Worm (Caenorhabditis elegans): ENCODE measurements around the gene scl-17.

scl-17 gene

DNA sequence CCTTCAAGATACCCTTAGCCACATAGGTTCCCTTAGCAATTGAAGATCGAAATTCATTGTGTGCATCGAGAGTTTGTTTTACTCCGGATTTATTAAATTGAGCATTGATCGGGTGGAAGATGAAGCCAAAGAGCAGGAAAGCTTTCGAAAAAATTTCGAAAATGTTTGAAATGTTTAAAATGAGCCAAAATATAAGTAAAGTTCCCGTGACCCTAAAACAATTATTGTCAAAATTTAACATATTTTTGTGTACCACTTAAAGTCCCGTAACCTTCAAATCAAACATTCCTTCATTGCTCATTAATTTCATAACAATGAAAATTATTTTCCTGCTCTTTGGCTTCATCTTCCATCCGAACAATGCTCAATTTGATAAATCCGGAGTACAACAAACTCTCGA is at the start of gene scl-17:
TSS of gene scl-17 (plus strand) at position 301 of the 400 bp plus-strand sequence.
- TF ChIP-seq W03F9.2 (tag; optimal IDR thresholded peaks at IDR 0.05) (no peak), him-1 (tag; optimal IDR thresholded peaks at IDR 0.05) (no peak), dao-5 (tag; optimal IDR thresholded peaks at IDR 0.05) (no peak)

DNA sequence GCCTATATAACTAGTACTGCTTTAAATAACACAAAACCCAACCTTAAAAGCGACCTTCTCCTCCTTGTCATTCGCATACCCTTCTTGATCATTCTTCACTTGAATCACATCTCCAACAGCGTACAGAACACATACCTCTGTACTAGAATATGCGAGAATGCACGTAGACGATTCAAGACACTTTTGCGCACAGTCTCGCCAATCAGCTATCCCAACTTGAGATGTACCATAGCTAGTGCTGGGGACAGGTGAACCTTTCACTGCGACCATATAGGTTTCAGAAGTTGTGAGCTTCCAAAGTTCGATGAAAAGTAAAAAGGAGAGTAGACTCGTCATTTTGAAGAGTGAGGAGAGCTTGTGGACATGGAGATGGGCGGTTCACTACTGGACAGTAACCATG is 47.3 kb upstream of the scl-17 start, which contains the start of gene F54D12.8:
TSS of gene F54D12.8 (minus strand) at position 336 of the 400 bp plus-strand sequence.
- TF ChIP-seq W03F9.2 (tag; optimal IDR thresholded peaks at IDR 0.05) (no peak), dao-5 (tag; optimal IDR thresholded peaks at IDR 0.05) (no peak), him-1 (tag; optimal IDR thresholded peaks at IDR 0.05) (no peak)

DNA sequence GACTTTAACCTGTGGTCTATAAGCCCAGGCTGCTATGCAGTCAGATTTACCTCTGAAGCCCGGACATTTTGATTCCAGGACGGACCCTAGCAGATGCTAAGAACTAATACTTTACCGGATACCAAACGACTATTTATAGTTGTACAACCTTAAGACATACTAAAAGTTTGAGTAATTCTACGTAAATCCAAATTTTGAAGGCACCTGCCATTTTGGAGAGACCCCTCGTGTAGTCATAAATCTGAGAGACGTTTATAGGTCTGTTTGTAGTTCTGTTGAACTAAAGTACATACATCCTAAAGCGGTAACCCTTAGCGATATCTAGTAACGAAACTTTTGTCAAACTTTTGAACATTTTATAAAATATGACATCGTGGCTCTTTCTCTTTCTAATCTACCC is 46.6 kb upstream of the scl-17 start, which contains the start of gene F54D12.2:
TSS of gene F54D12.2 (plus strand) at position 301 of the 400 bp plus-strand sequence.
- no peak for TF ChIP-seq dao-5 (tag; optimal IDR thresholded peaks at IDR 0.05)
- no peak for TF ChIP-seq W03F9.2 (tag; optimal IDR thresholded peaks at IDR 0.05)
- no peak for TF ChIP-seq him-1 (tag; optimal IDR thresholded peaks at IDR 0.05)

DNA sequence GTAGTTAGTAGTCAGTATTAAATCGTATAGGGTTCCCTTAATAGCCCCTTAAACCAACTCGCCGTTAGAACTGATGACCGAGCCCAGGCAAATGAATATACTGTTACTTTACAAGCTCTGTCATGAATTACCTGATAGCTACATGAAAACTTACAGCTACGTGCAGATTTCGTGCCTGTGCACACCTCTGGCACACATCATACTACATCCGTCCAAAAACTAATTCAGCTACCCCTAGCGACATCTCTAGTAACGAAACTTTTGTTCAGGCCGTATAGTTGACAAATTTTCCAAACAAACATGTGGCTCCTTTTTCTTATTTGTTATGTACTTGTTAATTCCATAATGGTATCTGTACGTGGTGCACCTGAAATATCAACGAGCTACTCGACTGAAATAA is 44.9 kb upstream of the scl-17 start, which contains the start of gene F54D12.1:
TSS of gene F54D12.1 (plus strand) at position 301 of the 400 bp plus-strand sequence.
- TF ChIP-seq W03F9.2 (tag; optimal IDR thresholded peaks at IDR 0.05) = no peak
- TF ChIP-seq dao-5 (tag; optimal IDR thresholded peaks at IDR 0.05) = no peak
- no peak for TF ChIP-seq him-1 (tag; optimal IDR thresholded peaks at IDR 0.05)

DNA sequence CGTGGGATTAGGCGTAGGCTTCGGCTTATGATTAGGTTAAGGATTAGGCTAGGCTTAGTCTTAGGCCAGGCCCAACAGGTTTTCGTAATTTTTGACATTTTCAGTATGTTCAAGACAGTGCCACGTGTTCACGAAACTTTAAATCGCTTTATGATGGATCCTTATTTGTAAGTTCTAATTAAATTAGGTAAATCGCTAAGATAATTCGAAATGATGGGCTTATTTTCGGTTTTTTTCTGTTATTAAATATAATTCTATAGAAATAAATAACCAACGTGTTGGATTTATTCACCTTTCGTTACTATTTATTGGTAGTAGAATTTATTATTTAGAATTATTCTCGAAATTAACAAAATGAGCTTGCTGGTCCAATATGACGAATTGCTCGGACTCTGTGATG is 43.5 kb upstream of the scl-17 start, which contains the start of gene Y51H7C.8:
TSS of gene Y51H7C.8 (plus strand) at position 301 of the 400 bp plus-strand sequence.
- TF ChIP-seq W03F9.2 (tag; optimal IDR thresholded peaks at IDR 0.05) (no peak), him-1 (tag; optimal IDR thresholded peaks at IDR 0.05) (no peak), dao-5 (tag; optimal IDR thresholded peaks at IDR 0.05) (no peak)

DNA sequence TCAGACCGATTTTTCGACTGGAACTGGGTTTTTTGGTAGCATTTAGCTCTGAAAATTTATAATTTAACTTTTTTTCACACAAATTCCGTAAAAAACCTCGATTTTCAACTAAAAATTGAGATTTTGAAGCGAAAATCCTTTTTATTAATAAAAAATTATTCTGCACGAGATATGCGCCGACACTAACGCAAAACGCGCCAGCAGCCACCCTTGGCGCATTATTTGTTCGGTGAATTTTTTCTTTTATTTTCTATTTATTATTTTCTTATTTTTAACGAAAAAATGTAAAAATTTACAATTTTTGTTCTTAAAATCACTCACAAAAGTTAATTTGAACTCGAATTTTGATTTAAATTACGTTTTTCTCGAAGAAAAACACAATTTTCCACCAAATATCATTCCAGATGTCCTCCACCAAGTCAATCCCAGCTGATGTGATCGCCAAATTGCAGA is 42.8 kb upstream of the scl-17 start, which contains the start of gene Y51H7C.7:
TSS of gene Y51H7C.7 (plus strand) at position 403 of the 453 bp plus-strand sequence.
- no peak for TF ChIP-seq dao-5 (tag; optimal IDR thresholded peaks at IDR 0.05)
- no peak for TF ChIP-seq him-1 (tag; optimal IDR thresholded peaks at IDR 0.05)
- TF ChIP-seq W03F9.2 (tag; optimal IDR thresholded peaks at IDR 0.05) = no peak

DNA sequence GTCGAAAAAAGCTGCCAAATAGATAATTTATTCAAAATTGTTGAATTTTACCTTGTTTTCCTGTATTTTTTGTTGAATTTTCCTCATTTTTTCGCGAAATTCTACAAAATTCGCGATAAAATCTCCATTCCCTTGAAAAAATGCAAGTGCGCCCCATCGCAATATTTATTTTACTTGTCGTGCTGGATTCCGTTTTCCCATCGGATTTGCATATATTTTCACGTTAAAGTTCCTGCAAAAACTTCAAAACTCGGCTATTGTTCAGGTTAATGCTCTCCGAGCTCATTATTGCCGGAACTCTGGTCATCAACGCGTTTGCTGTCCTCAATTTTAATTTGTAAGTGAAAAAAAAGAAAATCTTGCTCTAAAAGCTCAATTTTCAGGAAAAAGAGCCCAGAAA is 42.0 kb upstream of the scl-17 start, which contains the start of the genes Y51H7C.41 and cogc-4:
TSS of gene Y51H7C.41 (plus strand) at position 266 of the 400 bp plus-strand sequence.
TSS of gene cogc-4 (plus strand) at position 386 of the 400 bp plus-strand sequence.
- TF ChIP-seq W03F9.2 (tag; optimal IDR thresholded peaks at IDR 0.05) (no peak), him-1 (tag; optimal IDR thresholded peaks at IDR 0.05) (no peak), dao-5 (tag; optimal IDR thresholded peaks at IDR 0.05) (no peak)

DNA sequence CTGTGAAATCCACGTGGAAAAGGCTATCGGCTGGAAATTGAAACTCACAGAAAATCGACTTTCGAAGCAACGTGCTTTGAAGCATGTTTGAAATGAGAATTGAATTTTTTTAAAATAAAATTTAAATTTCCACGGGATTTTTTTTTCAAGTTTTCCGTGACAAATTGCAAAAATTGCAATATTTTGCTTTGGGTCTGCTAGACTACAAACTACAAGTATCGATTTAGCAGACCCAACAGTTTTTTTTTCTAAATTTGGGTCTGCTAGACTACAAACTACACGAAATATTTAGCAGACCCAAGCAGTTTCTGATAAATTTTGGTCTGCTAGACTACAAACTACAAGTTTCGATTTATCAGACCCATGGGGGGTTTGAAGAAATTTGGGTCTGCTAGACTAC is 33.6 kb upstream of the scl-17 start, which contains the start of gene Y51H7C.9:
TSS of gene Y51H7C.9 (minus strand) at position 101 of the 400 bp plus-strand sequence.
- TF ChIP-seq him-1 (tag; optimal IDR thresholded peaks at IDR 0.05) (no peak), W03F9.2 (tag; optimal IDR thresholded peaks at IDR 0.05) (no peak), dao-5 (tag; optimal IDR thresholded peaks at IDR 0.05) (no peak)

DNA sequence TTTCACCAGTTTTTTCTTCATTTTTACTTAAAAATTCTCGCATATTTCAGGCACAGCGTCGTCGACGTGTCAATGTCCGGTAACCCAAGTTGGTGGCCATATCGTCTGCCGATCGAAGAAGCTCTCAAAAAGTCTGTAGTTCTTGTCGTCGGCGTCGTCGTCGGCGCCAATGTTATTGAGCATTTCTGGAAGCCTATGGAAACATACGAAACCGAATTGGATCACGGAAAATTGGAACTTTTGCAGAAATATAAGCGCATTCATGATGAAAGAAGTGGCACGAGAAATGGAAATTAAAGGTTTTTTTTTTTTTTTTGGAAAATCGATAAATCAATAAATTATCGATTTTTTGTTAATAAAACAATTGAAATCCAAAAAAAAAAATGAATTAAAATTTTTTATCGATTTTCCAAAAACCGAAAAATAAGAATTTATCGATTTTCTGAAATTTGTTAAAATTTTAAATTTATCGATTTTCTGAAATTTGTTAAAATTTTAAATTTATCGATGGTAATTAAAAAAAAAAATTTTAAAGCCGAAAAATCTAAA is 32.6 kb upstream of the scl-17 start, which contains the start of gene alkb-1:
TSS of gene alkb-1 (plus strand) at position 51 of the 549 bp plus-strand sequence.
- no peak for TF ChIP-seq dao-5 (tag; optimal IDR thresholded peaks at IDR 0.05)
- TF ChIP-seq W03F9.2 (tag; optimal IDR thresholded peaks at IDR 0.05) = no peak
- TF ChIP-seq him-1 (tag; optimal IDR thresholded peaks at IDR 0.05) = no peak

DNA sequence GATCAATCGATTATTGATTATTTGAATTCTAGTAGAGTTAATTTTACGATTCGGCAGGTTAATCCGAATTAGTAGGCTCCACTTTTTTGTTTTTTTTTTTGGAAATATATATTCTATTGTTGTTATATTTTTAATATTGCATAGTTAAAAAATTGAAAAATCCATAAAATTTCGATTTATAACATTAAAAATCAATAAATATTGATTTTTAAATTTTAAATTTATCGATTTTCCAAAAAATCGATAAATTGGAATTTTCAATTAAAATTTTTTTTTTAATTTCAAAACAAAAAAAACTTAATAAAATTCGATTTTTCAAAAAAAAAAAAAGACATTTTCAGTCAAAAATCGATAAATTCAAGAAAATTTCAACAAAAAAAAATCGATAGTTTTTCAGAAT is 25.0 kb upstream of the scl-17 start:
- TF ChIP-seq W03F9.2 (tag; optimal IDR thresholded peaks at IDR 0.05) = no peak
- TF ChIP-seq him-1 (tag; optimal IDR thresholded peaks at IDR 0.05) = no peak
- TF ChIP-seq dao-5 (tag; optimal IDR thresholded peaks at IDR 0.05) = no peak

DNA sequence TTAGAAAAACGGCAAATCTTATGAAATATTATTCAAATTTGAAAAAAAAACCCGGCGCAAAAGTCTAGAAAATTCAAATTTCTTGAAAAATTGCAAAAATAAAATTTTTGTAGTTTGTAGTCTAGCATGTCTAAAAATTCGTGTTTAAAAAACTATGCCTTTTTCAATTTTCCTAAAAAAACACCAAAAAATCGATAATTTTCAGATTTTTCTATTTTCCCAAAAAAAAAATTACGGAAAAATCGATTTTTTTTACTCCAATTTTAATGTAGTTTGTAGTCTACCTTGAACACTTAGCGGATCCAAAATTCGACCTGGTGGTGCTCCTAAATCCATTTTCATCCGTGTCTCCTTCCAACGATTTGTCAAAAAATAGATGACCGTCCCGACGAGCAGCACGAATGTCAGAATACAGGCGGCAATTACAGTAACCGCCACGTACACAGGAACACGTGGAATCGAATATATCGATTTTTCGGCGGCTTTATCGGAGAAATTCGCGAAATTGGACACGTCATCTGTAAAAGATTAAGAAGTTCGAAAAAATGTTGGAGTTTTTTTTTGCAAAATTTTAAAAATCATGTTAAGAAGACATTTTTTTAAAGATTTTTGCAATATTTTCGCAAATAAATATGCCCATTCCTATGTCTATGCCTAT is 24.1 kb upstream of the scl-17 start:
- no peak for TF ChIP-seq dao-5 (tag; optimal IDR thresholded peaks at IDR 0.05)
- TF ChIP-seq him-1 (tag; optimal IDR thresholded peaks at IDR 0.05) = no peak
- TF ChIP-seq W03F9.2 (tag; optimal IDR thresholded peaks at IDR 0.05) = no peak

DNA sequence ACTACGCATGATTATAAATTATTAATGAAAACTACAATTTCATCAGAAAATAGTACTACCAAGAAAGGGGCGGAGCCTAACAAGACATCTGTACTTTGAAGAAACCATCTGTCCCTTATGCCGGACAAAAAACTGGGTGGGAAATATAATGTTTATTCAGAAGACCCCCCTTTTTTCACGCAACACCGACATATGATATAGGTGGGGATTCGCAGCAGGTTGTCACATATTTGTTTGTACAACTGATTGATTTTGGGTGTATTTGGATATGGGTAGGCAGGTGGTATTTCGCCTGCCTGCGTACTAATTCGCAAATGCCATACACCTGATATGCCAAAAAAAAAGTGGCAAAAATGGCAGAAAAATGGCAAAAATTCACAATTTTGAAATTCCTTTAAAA is 21.4 kb upstream of the scl-17 start, which contains the start of gene Y51H7C.10:
TSS of gene Y51H7C.10 (minus strand) at position 101 of the 400 bp plus-strand sequence.
- TF ChIP-seq dao-5 (tag; optimal IDR thresholded peaks at IDR 0.05) (no peak), W03F9.2 (tag; optimal IDR thresholded peaks at IDR 0.05) (no peak), him-1 (tag; optimal IDR thresholded peaks at IDR 0.05) (no peak)

DNA sequence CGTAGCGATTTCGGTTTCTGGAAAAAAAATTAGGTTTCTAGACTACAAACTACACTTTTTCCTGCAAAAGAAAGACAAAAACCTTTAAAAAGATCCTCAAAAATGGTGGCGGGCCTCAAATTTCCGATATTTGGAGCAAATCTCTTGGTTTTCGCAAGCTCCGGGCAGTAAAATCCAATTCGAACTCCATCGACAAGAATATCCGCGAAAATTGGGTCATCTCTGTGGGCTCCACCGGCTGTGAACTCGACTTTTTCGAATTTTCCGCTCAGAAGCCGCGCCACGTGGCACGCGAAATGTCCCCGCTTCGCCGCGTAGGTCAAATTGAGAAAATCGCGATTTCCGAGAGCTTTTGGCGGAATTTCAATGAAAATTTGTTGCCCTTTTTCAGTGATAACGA is 8.3 kb upstream of the scl-17 start:
- TF ChIP-seq dao-5 (tag; optimal IDR thresholded peaks at IDR 0.05) (no peak), W03F9.2 (tag; optimal IDR thresholded peaks at IDR 0.05) (no peak), him-1 (tag; optimal IDR thresholded peaks at IDR 0.05) (no peak)
